Worm (Caenorhabditis elegans) whole organism, early embryonic: ENCODE results near the gene math-28.

ENCODE experiments used
- ama-1 ChIP-seq: fragments of 150-350 bp; optimal IDR thresholded peaks from 2 replicates; lab custom pipeline; 2014
- ceh-36 ChIP-seq: sonication (generic microtip); optimal IDR thresholded peaks from 2 replicates; lab custom pipeline; 2016; ENCODE audit warnings: missing genetic modification characterization, inconsistent platforms, missing compliant biosample characterization
- ets-7 ChIP-seq: sonication (generic microtip); optimal IDR thresholded peaks from 2 replicates; lab custom pipeline; 2016; ENCODE audit warnings: missing genotype, missing genetic modification characterization, missing compliant biosample characterization
- hmbx-1 ChIP-seq: sonication (generic microtip); optimal IDR thresholded peaks from 2 replicates; lab custom pipeline; 2016; ENCODE audit warnings: mild to moderate bottlenecking, missing genetic modification characterization, missing compliant biosample characterization

DNA sequence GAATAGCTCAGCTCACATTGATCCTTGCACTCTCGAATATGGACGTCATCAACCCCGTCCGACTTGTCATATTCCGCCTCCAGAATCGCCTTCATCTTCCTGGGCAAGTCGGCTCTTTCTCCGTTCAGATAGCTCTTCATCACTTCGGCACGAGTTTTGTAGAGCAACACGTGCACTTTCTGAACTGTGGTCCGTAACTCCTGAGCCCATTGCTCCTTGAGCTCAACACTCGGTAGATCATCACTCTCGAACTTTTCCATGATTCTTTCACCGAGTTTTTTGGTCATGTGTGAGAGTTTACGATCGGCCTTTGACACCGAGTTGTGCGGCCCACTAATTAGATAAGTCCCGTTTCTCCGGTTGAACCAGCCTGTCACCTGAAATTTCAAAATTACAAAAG lies 28.0 kb upstream of the math-28 start:
- TF ChIP-seq ets-7 (no peak), ama-1 (lab: Kevin White, UChicago) (no peak), ceh-36 (tag; lab: Kevin White, UChicago) (no peak), hmbx-1 (no peak)
